Fruit fly (Drosophila melanogaster) whole organism, embryonic: ENCODE data around the gene Pop4.

Experiments used
- Atf3 ChIP-seq: fragments of 200-800 bp; sonication (Bioruptor generic); optimal IDR thresholded peaks from 3 replicates; lab custom pipeline; 2016; ENCODE audit warnings: missing biosample characterization, missing genetic modification characterization
- CG10366 ChIP-seq: fragments of 200-800 bp; sonication (Bioruptor generic); IDR thresholded peaks from 2 replicates; pipeline ENCODE4 v1.3.6; 2022; ENCODE audit warnings: missing biosample characterization, missing genetic modification characterization
- CG12104 ChIP-seq: fragments of 200-800 bp; sonication (Bioruptor generic); optimal IDR thresholded peaks from 3 replicates; lab custom pipeline; 2016; ENCODE audit warnings: missing biosample characterization, missing genetic modification characterization
- CG13624 ChIP-seq: fragments of 200-800 bp; sonication (Bioruptor generic); optimal IDR thresholded peaks from 2 replicates; lab custom pipeline; 2016; ENCODE audit warnings: missing biosample characterization, missing genetic modification characterization
- CG14014 ChIP-seq: fragments of 200-800 bp; sonication (Bioruptor generic); IDR thresholded peaks from 2 replicates; pipeline ENCODE4 v1.3.6; 2022; ENCODE audit warnings: missing biosample characterization, missing genetic modification characterization
- CG14965 ChIP-seq: fragments of 200-800 bp; sonication (Bioruptor generic); optimal IDR thresholded peaks from 2 replicates; lab custom pipeline; 2016; ENCODE audit warnings: missing biosample characterization, missing genetic modification characterization, borderline replicate concordance
- CG2129 ChIP-seq: fragments of 200-800 bp; sonication (Bioruptor generic); IDR thresholded peaks from 2 replicates; pipeline ENCODE4 v1.3.6; 2022; ENCODE audit warnings: missing biosample characterization, missing genetic modification characterization; ENCODE audit not compliant: partially characterized antibody
- CG32767 ChIP-seq: fragments of 200-800 bp; sonication (Bioruptor generic); IDR thresholded peaks from 2 replicates; pipeline ENCODE4 v1.3.6; 2022; ENCODE audit warnings: missing biosample characterization, missing genetic modification characterization
- CG34224 ChIP-seq: fragments of 200-800 bp; sonication (Bioruptor generic); IDR thresholded peaks from 3 replicates; pipeline ENCODE4 v1.3.6; 2022; ENCODE audit warnings: missing biosample characterization, missing genetic modification characterization; ENCODE audit not compliant: partially characterized antibody
- CG34376 ChIP-seq: fragments of 200-800 bp; sonication (Bioruptor generic); optimal IDR thresholded peaks from 2 replicates; lab custom pipeline; 2018; ENCODE audit warnings: missing biosample characterization, mild to moderate bottlenecking, missing genetic modification characterization
- CG4282 ChIP-seq: fragments of 200-800 bp; sonication (Bioruptor generic); optimal IDR thresholded peaks from 2 replicates; lab custom pipeline; 2016; ENCODE audit warnings: missing biosample characterization, missing genetic modification characterization
- CG43689 ChIP-seq: fragments of 200-800 bp; sonication (Bioruptor generic); IDR thresholded peaks from 2 replicates; pipeline ENCODE4 v1.3.6; 2022; ENCODE audit warnings: missing biosample characterization, missing genetic modification characterization
- CG4617 ChIP-seq: fragments of 200-800 bp; sonication (Bioruptor generic); optimal IDR thresholded peaks from 3 replicates; lab custom pipeline; 2016; ENCODE audit warnings: missing biosample characterization, missing genetic modification characterization, borderline replicate concordance
- CG4707 ChIP-seq: fragments of 200-800 bp; sonication (Bioruptor generic); optimal IDR thresholded peaks from 2 replicates; lab custom pipeline; 2018; ENCODE audit warnings: missing biosample characterization, mild to moderate bottlenecking, missing genetic modification characterization, moderate library complexity
- CG4730 ChIP-seq: fragments of 200-800 bp; sonication (Bioruptor generic); IDR thresholded peaks from 2 replicates; pipeline ENCODE4 v1.3.6; 2022; ENCODE audit warnings: missing biosample characterization, missing genetic modification characterization
- CG5245 ChIP-seq: fragments of 200-800 bp; sonication (Bioruptor generic); optimal IDR thresholded peaks from 3 replicates; lab custom pipeline; 2016; ENCODE audit warnings: missing biosample characterization, missing genetic modification characterization
- CG6254 ChIP-seq: fragments of 200-800 bp; sonication (Bioruptor generic); optimal IDR thresholded peaks from 3 replicates; lab custom pipeline; 2017; ENCODE audit warnings: mild to moderate bottlenecking, missing biosample characterization, missing genetic modification reagents, missing genetic modification characterization
- CG6272 ChIP-seq: fragments of 200-800 bp; sonication (Bioruptor generic); IDR thresholded peaks from 2 replicates; pipeline ENCODE4 v1.3.6; 2022; ENCODE audit warnings: missing biosample characterization, missing genetic modification characterization
- CG6689 ChIP-seq: fragments of 200-800 bp; sonication (Bioruptor generic); IDR thresholded peaks from 2 replicates; pipeline ENCODE4 v1.3.6; 2022; ENCODE audit warnings: missing biosample characterization, missing genetic modification characterization
- CG7786 ChIP-seq: fragments of 200-800 bp; sonication (Bioruptor generic); optimal IDR thresholded peaks from 2 replicates; lab custom pipeline; 2016; ENCODE audit warnings: missing biosample characterization, missing genetic modification characterization
- CG8478 ChIP-seq: fragments of >200 bp; optimal IDR thresholded peaks from 2 replicates; lab custom pipeline; 2018
- CHES-1-like ChIP-seq: fragments of 200-800 bp; sonication (Bioruptor generic); optimal IDR thresholded peaks from 2 replicates; lab custom pipeline; 2016; ENCODE audit warnings: missing biosample characterization, missing genetic modification characterization
- Camta ChIP-seq: fragments of 200-800 bp; sonication (Bioruptor generic); optimal IDR thresholded peaks from 2 replicates; lab custom pipeline; 2016; ENCODE audit warnings: missing biosample characterization, missing genetic modification characterization
- Dad ChIP-seq: fragments of 200-800 bp; sonication (Bioruptor generic); optimal IDR thresholded peaks from 3 replicates; lab custom pipeline; 2016; ENCODE audit warnings: missing biosample characterization, missing genetic modification characterization
- Doc3 ChIP-seq: fragments of 200-800 bp; sonication (Bioruptor generic); IDR thresholded peaks from 3 replicates; pipeline ENCODE4 v1.3.6; 2022; ENCODE audit warnings: missing biosample characterization, missing genetic modification characterization; ENCODE audit not compliant: partially characterized antibody
- HHEX ChIP-seq: fragments of 200-800 bp; sonication (Bioruptor generic); optimal IDR thresholded peaks from 3 replicates; lab custom pipeline; 2017; ENCODE audit warnings: missing biosample characterization, mild to moderate bottlenecking, missing genetic modification characterization, missing genetic modification reagents
- Hey ChIP-seq: fragments of 200-800 bp; sonication (Bioruptor generic); optimal IDR thresholded peaks from 3 replicates; lab custom pipeline; 2018; ENCODE audit warnings: missing biosample characterization, mild to moderate bottlenecking, missing genetic modification characterization
- Hmr ChIP-seq: fragments of 200-800 bp; sonication (Bioruptor generic); optimal IDR thresholded peaks from 3 replicates; lab custom pipeline; 2017; ENCODE audit warnings: mild to moderate bottlenecking, missing biosample characterization, missing genetic modification reagents, missing genetic modification characterization
- NK7.1 ChIP-seq: fragments of 200-800 bp; sonication (Bioruptor generic); optimal IDR thresholded peaks from 3 replicates; lab custom pipeline; 2016; ENCODE audit warnings: missing biosample characterization, missing genetic modification characterization
- Neu2 ChIP-seq: fragments of 200-800 bp; sonication (Bioruptor generic); optimal IDR thresholded peaks from 3 replicates; lab custom pipeline; 2016; ENCODE audit warnings: missing biosample characterization, missing genetic modification characterization, borderline replicate concordance
- Sry-β ChIP-seq: fragments of 200-800 bp; sonication (Bioruptor generic); optimal IDR thresholded peaks from 2 replicates; lab custom pipeline; 2018; ENCODE audit warnings: missing biosample characterization, mild to moderate bottlenecking, missing genetic modification characterization, moderate library complexity
- ase ChIP-seq: fragments of 200-800 bp; sonication (Bioruptor generic); IDR thresholded peaks from 3 replicates; pipeline ENCODE4 v1.3.6; 2022; ENCODE audit warnings: missing biosample characterization, missing genetic modification characterization
- ato ChIP-seq: fragments of 200-800 bp; sonication (Bioruptor generic); IDR thresholded peaks from 2 replicates; pipeline ENCODE4 v1.3.6; 2022; ENCODE audit warnings: missing biosample characterization, missing genetic modification characterization; ENCODE audit not compliant: partially characterized antibody
- da ChIP-seq: fragments of 200-800 bp; sonication (Bioruptor generic); optimal IDR thresholded peaks from 2 replicates; lab custom pipeline; 2016; ENCODE audit warnings: missing biosample characterization, missing genetic modification characterization
- dan ChIP-seq: fragments of 200-800 bp; sonication (Bioruptor generic); IDR thresholded peaks from 2 replicates; pipeline ENCODE4 v1.3.6; 2022; ENCODE audit warnings: missing biosample characterization, missing genetic modification characterization
- en ChIP-seq: fragments of 200-800 bp; sonication (Bioruptor generic); optimal IDR thresholded peaks from 2 replicates; lab custom pipeline; 2016; ENCODE audit warnings: missing biosample characterization, missing genetic modification characterization
- ewg ChIP-seq: fragments of 200-800 bp; sonication (Bioruptor generic); optimal IDR thresholded peaks from 3 replicates; lab custom pipeline; 2017; ENCODE audit warnings: mild to moderate bottlenecking, missing biosample characterization, missing genetic modification reagents, missing genetic modification characterization
- gfzf ChIP-seq: fragments of 200-800 bp; sonication (Bioruptor generic); optimal IDR thresholded peaks from 2 replicates; lab custom pipeline; 2016; ENCODE audit warnings: missing biosample characterization, mild to moderate bottlenecking, missing genetic modification characterization, moderate library complexity
- knrl ChIP-seq: fragments of 200-800 bp; sonication (Bioruptor generic); IDR thresholded peaks from 3 replicates; pipeline ENCODE4 v1.3.6; 2022; ENCODE audit warnings: missing biosample characterization, missing genetic modification characterization; ENCODE audit not compliant: partially characterized antibody
- lab ChIP-seq: fragments of 200-800 bp; sonication (Bioruptor generic); optimal IDR thresholded peaks from 3 replicates; lab custom pipeline; 2017; ENCODE audit warnings: missing biosample characterization, missing genetic modification characterization, mild to moderate bottlenecking, moderate library complexity, missing genetic modification reagents
- lov ChIP-seq, 2 experiments: fragments of 200-800 bp in 1 of 2; fragments of >200 bp in 1 of 2; sonication (Bioruptor generic) in 1 of 2; IDR thresholded peaks in 1 of 2; optimal IDR thresholded peaks in 1 of 2; 2 replicates in 1 of 2; 3 replicates in 1 of 2; pipeline versions ENCODE4 v1.3.6 to Lab custom; 2017 to 2022; ENCODE audit warnings: missing biosample characterization in 1 of 2, missing genetic modification characterization in 1 of 2
- mld ChIP-seq: fragments of 200-800 bp; sonication (Bioruptor generic); IDR thresholded peaks from 3 replicates; pipeline ENCODE4 v1.3.6; 2022; ENCODE audit warnings: missing biosample characterization, missing genetic modification characterization; ENCODE audit not compliant: partially characterized antibody
- pzg ChIP-seq: fragments of 200-800 bp; sonication (Bioruptor generic); optimal IDR thresholded peaks from 3 replicates; lab custom pipeline; 2018; ENCODE audit warnings: missing biosample characterization, mild to moderate bottlenecking, missing genetic modification characterization, moderate library complexity
- slbo ChIP-seq: fragments of 200-800 bp; sonication (Bioruptor generic); IDR thresholded peaks from 2 replicates; pipeline ENCODE4 v1.3.6; 2022; ENCODE audit warnings: missing biosample characterization, missing genetic modification characterization
- slou ChIP-seq: fragments of 200-800 bp; sonication (Bioruptor generic); optimal IDR thresholded peaks from 3 replicates; lab custom pipeline; 2016; ENCODE audit warnings: missing biosample characterization, missing genetic modification characterization
- sna ChIP-seq: fragments of 200-800 bp; sonication (Bioruptor generic); IDR thresholded peaks from 2 replicates; pipeline ENCODE4 v1.3.6; 2022; ENCODE audit warnings: missing biosample characterization, missing genetic modification characterization; ENCODE audit not compliant: partially characterized antibody
- tap ChIP-seq: fragments of 200-800 bp; optimal IDR thresholded peaks from 3 replicates; lab custom pipeline; 2019; ENCODE audit warnings: missing biosample characterization, mild to moderate bottlenecking, missing genetic modification characterization, moderate library complexity
- tna ChIP-seq: fragments of 200-800 bp; sonication (Bioruptor generic); IDR thresholded peaks from 2 replicates; pipeline ENCODE4 v1.3.6; 2022; ENCODE audit warnings: missing biosample characterization, missing genetic modification characterization; ENCODE audit not compliant: partially characterized antibody
- zfh1 ChIP-seq: fragments of 200-800 bp; sonication (Bioruptor generic); IDR thresholded peaks from 3 replicates; pipeline ENCODE4 v1.3.6; 2022; ENCODE audit warnings: missing biosample characterization, missing genetic modification characterization

The Pop4 gene

dm6 chr3L:7974671-7975281 lies 3.7 kb downstream of the Pop4 start, which contains the start of gene CG8042 (continued):
- no peak for TF ChIP-seq CG13624 (GFP tag; lab: Kevin White, UChicago)
- peak; percentile 34; the same call in 1 of the 2 replicates for TF ChIP-seq CG2129 (GFP tag; lab: Robert Waterston, UW)
- no peak for TF ChIP-seq da (GFP tag; lab: Kevin White, UChicago)
- no peak for TF ChIP-seq mld
- TF ChIP-seq Hmr (GFP tag; lab: Kevin White, UChicago) = no peak
- TF ChIP-seq tap (tag; lab: Kevin White, UChicago) = no peak
- no peak for TF ChIP-seq gfzf (GFP tag; lab: Kevin White, UChicago)
- TF ChIP-seq tna = peak; percentile 37; the same call in 1 of the 2 replicates
- TF ChIP-seq ewg (GFP tag; lab: Kevin White, UChicago) = no peak
- no peak for TF ChIP-seq slou (GFP tag; lab: Kevin White, UChicago)
- TF ChIP-seq pzg (GFP tag; lab: Kevin White, UChicago) = peak; percentile 15
- TF ChIP-seq Hey (tag; lab: Kevin White, UChicago) = no peak
- TF ChIP-seq CG6272 = no peak
- no peak for TF ChIP-seq Dad (GFP tag; lab: Kevin White, UChicago)
- no peak for TF ChIP-seq CG5245 (GFP tag; lab: Kevin White, UChicago)
- TF ChIP-seq CHES-1-like (GFP tag; lab: Kevin White, UChicago) = no peak
- no peak for TF ChIP-seq HHEX (GFP tag; lab: Kevin White, UChicago)
- no peak for TF ChIP-seq NK7.1
- no peak for TF ChIP-seq lov (optimal IDR thresholded peaks at IDR 0.05; lab: Kevin White, UChicago)
- no peak for TF ChIP-seq lov (GFP tag; IDR thresholded peaks at IDR 0.05; lab: Robert Waterston, UW)
- no peak for TF ChIP-seq CG4282 (GFP tag; lab: Kevin White, UChicago)
- TF ChIP-seq knrl (GFP tag; lab: Robert Waterston, UW) = peak; percentile 6; the same call in 1 of the 3 replicates
- no peak for TF ChIP-seq CG12104 (GFP tag; lab: Kevin White, UChicago)
- peak; percentile 74 for TF ChIP-seq CG34224 (GFP tag; lab: Robert Waterston, UW)
- TF ChIP-seq CG14965 (GFP tag; lab: Kevin White, UChicago) = no peak
- TF ChIP-seq Atf3 = no peak
- TF ChIP-seq CG4707 (GFP tag; lab: Kevin White, UChicago) = no peak
- no peak for TF ChIP-seq en (GFP tag; lab: Kevin White, UChicago)
- TF ChIP-seq CG34376 (GFP tag; lab: Kevin White, UChicago) = no peak
- TF ChIP-seq CG6689 = no peak
- TF ChIP-seq slbo = no peak
- TF ChIP-seq zfh1 (GFP tag; lab: Robert Waterston, UW) = no peak
- peak; percentile 4 for TF ChIP-seq CG4617 (GFP tag; lab: Kevin White, UChicago)
- TF ChIP-seq CG43689 = no peak
- no peak for TF ChIP-seq Neu2 (GFP tag; lab: Kevin White, UChicago)
- TF ChIP-seq CG4730 (GFP tag; lab: Robert Waterston, UW) = no peak
- TF ChIP-seq Doc3 = peak; percentile 67
- no peak for TF ChIP-seq CG8478 (lab: Kevin White, UChicago)
- no peak for TF ChIP-seq CG10366 (GFP tag; lab: Robert Waterston, UW)
- peak; percentile 67 for TF ChIP-seq sna (GFP tag; lab: Robert Waterston, UW)
- TF ChIP-seq dan = no peak
- 0 out of 2 replicates have a peak, but pooled peaks have one; percentile 10 for TF ChIP-seq ato (GFP tag; lab: Robert Waterston, UW)
- TF ChIP-seq CG14014 = no peak
- no peak for TF ChIP-seq CG6254
- TF ChIP-seq Sry-β (GFP tag; lab: Kevin White, UChicago) = no peak
- no peak for TF ChIP-seq CG32767 (GFP tag; lab: Robert Waterston, UW)
- TF ChIP-seq Camta (GFP tag; lab: Kevin White, UChicago) = no peak
- no peak for TF ChIP-seq ase (GFP tag; lab: Robert Waterston, UW)
- TF ChIP-seq lab = no peak
- no peak for TF ChIP-seq CG7786 (GFP tag; lab: Kevin White, UChicago)
